Worm (Caenorhabditis elegans): Measurements from ENCODE around the gene nhr-6.

The nhr-6 gene

DNA sequence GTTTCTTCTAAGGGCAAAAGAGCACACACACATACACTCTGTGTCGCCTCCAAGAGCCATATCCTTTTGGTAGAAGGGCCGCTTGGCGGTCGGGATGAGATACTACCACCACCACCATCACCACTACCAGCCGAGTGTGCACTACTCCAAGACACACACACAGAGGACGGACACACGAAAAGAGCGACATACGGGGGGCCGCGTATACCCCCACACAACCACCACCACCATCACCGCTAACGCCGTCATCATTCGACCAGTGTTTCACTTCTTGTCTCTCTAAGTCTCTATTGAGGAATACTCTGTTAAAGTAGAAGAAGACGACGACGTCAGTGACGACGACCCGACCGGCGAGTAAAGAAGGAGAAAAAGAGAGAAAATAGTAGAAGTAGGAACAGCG, 47.3 kb downstream of the nhr-6 start:
- TF ChIP-seq cnd-1 (tag; optimal IDR thresholded peaks at IDR 0.05) (peak; percentile 73), lsy-2 (tag; optimal IDR thresholded peaks at IDR 0.05) (no peak), ztf-11 (tag; optimal IDR thresholded peaks at IDR 0.05) (no peak), lin-32 (GFP tag; optimal IDR thresholded peaks at IDR 0.05) (no peak), elt-1 (tag; optimal IDR thresholded peaks at IDR 0.05; ENCODE audit: borderline replicate concordance, insufficient read depth) (no peak), ceh-39 (tag; optimal IDR thresholded peaks at IDR 0.05) (no peak), unc-120 (tag; optimal IDR thresholded peaks at IDR 0.05; ENCODE audit: poor library complexity, severe bottlenecking) (no peak), mab-5 (tag; optimal IDR thresholded peaks at IDR 0.05) (no peak), pha-4 (tag; optimal IDR thresholded peaks at IDR 0.05) (no peak), unc-39 (tag; optimal IDR thresholded peaks at IDR 0.05) (peak; percentile 29), ceh-43 (GFP tag; optimal IDR thresholded peaks at IDR 0.05) (no peak), nhr-12 (tag; optimal IDR thresholded peaks at IDR 0.05) (no peak), nhr-2 (tag; optimal IDR thresholded peaks at IDR 0.05) (peak; percentile 23), M03D4.4 (tag; optimal IDR thresholded peaks at IDR 0.05) (no peak), sem-2 (GFP tag; optimal IDR thresholded peaks at IDR 0.05) (peak; percentile 41), tbx-8 (GFP tag; optimal IDR thresholded peaks at IDR 0.05) (no peak), nhr-28 (tag; optimal IDR thresholded peaks at IDR 0.05) (no peak), snpc-4 (tag; optimal IDR thresholded peaks at IDR 0.05) (no peak), ham-2 (GFP tag; optimal IDR thresholded peaks at IDR 0.05) (peak; percentile 40), drap-1 (GFP tag; optimal IDR thresholded peaks at IDR 0.05) (peak; percentile 50), hlh-1 (tag; optimal IDR thresholded peaks at IDR 0.05) (no peak), ces-1 (GFP tag; optimal IDR thresholded peaks at IDR 0.05) (peak; percentile 32), ceh-83 (GFP tag; optimal IDR thresholded peaks at IDR 0.05) (peak; percentile 63), zip-8 (tag; optimal IDR thresholded peaks at IDR 0.05) (no peak), elt-3 (tag; optimal IDR thresholded peaks at IDR 0.05) (no peak), sptf-1 (tag; optimal IDR thresholded peaks at IDR 0.05) (peak; percentile 40), blmp-1 (tag; optimal IDR thresholded peaks at IDR 0.05) (no peak), mls-2 (tag; optimal IDR thresholded peaks at IDR 0.05) (peak; percentile 45)

DNA sequence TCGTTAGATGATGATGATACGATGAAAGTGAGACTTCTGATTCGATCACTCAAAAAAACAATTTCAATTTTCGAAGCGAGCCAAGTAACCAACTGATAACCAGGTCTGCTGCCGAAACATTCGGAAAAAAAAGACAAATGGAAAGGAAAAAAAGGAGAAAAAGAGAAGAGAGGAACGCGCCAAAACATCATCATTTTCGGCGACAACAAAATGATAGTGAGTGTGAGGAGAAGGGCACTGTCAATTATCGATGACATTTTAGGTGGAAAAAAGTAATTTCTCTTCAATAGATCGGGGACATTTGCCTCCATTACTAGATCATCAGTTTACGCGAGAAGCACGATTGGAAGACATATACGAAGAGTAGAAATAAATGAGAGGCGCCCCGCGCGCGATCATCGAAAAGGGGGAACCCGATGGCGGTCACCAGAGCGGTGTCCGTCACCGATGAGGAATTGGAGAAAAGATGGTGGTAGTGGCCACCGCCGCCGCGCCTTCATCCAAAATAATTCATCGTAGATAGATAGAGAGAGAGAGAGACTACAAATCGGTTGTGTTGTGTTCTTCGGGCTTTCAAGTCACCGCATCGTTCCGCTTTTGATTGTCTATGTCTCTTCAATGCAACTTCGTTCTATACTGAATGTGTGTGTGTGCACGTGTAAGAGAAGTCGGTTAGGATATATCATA, 48.0 kb downstream of the nhr-6 start:
- no peak for TF ChIP-seq ham-2 (GFP tag; optimal IDR thresholded peaks at IDR 0.05)
- TF ChIP-seq ces-1 (GFP tag; optimal IDR thresholded peaks at IDR 0.05), result no peak
- TF ChIP-seq drap-1 (GFP tag; optimal IDR thresholded peaks at IDR 0.05), result no peak
- no peak for TF ChIP-seq bed-3 (GFP tag; optimal IDR thresholded peaks at IDR 0.05)
- no peak for TF ChIP-seq nhr-237 (tag; optimal IDR thresholded peaks at IDR 0.05)
- TF ChIP-seq ztf-11 (tag; optimal IDR thresholded peaks at IDR 0.05), result no peak
- no peak for TF ChIP-seq sem-2 (GFP tag; optimal IDR thresholded peaks at IDR 0.05)
- TF ChIP-seq elt-1 (tag; optimal IDR thresholded peaks at IDR 0.05; ENCODE audit: borderline replicate concordance, insufficient read depth), result no peak
- TF ChIP-seq lsy-2 (tag; optimal IDR thresholded peaks at IDR 0.05), result no peak
- no peak for TF ChIP-seq nhr-12 (tag; optimal IDR thresholded peaks at IDR 0.05)
- TF ChIP-seq ceh-83 (GFP tag; optimal IDR thresholded peaks at IDR 0.05), result no peak
- TF ChIP-seq flh-1 (GFP tag; optimal IDR thresholded peaks at IDR 0.05), result no peak
- no peak for TF ChIP-seq mab-5 (tag; optimal IDR thresholded peaks at IDR 0.05)
- no peak for TF ChIP-seq unc-120 (tag; optimal IDR thresholded peaks at IDR 0.05; ENCODE audit: poor library complexity, severe bottlenecking)
- no peak for TF ChIP-seq nhr-28 (tag; optimal IDR thresholded peaks at IDR 0.05)
- no peak for TF ChIP-seq ceh-39 (tag; optimal IDR thresholded peaks at IDR 0.05)
- TF ChIP-seq mls-2 (tag; optimal IDR thresholded peaks at IDR 0.05), result no peak
- no peak for TF ChIP-seq snpc-4 (tag; optimal IDR thresholded peaks at IDR 0.05)

DNA sequence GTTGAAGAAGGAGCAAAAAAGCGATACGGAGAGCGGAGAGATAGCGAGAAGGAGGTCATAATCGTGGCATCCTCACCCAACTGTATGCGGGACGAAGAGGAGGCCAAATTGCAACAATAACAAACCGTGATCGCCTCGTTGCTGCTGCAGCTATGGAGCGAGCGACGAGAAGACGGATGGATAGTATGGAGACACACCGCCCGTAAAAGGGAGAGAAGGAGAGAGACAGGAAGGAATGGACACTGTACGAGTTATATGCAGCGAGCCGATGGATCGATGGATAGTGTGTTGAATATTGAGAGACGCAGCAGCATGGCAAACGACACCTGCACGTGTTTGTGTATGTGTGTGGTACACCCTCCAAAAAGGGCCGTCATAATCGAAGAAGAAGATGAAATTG, 50.4 kb downstream of the nhr-6 start:
- no peak for TF ChIP-seq mls-2 (tag; optimal IDR thresholded peaks at IDR 0.05)
- TF ChIP-seq unc-120 (tag; optimal IDR thresholded peaks at IDR 0.05; ENCODE audit: poor library complexity, severe bottlenecking), result no peak
- TF ChIP-seq cnd-1 (tag; optimal IDR thresholded peaks at IDR 0.05), result peak; percentile 20
- TF ChIP-seq nhr-12 (tag; optimal IDR thresholded peaks at IDR 0.05), result no peak
- TF ChIP-seq snpc-4 (tag; optimal IDR thresholded peaks at IDR 0.05), result no peak
- peak; percentile 72 for TF ChIP-seq nhr-2 (tag; optimal IDR thresholded peaks at IDR 0.05)
- no peak for TF ChIP-seq sptf-1 (tag; optimal IDR thresholded peaks at IDR 0.05)
- peak; percentile 10 for TF ChIP-seq hlh-1 (tag; optimal IDR thresholded peaks at IDR 0.05)
- TF ChIP-seq pha-4 (tag; optimal IDR thresholded peaks at IDR 0.05), result no peak
- TF ChIP-seq unc-39 (tag; optimal IDR thresholded peaks at IDR 0.05), result no peak
- no peak for TF ChIP-seq bed-3 (GFP tag; optimal IDR thresholded peaks at IDR 0.05)
- TF ChIP-seq sem-2 (GFP tag; optimal IDR thresholded peaks at IDR 0.05), result peak; percentile 4
- no peak for TF ChIP-seq ztf-11 (tag; optimal IDR thresholded peaks at IDR 0.05)
- peak; percentile 55 for TF ChIP-seq lin-32 (GFP tag; optimal IDR thresholded peaks at IDR 0.05)
- TF ChIP-seq ceh-39 (tag; optimal IDR thresholded peaks at IDR 0.05), result no peak
- peak; percentile 89 for TF ChIP-seq ham-2 (GFP tag; optimal IDR thresholded peaks at IDR 0.05)
- no peak for TF ChIP-seq lin-13 (tag; optimal IDR thresholded peaks at IDR 0.05)
- no peak for TF ChIP-seq nhr-28 (tag; optimal IDR thresholded peaks at IDR 0.05)
- TF ChIP-seq ces-1 (GFP tag; optimal IDR thresholded peaks at IDR 0.05), result no peak
- TF ChIP-seq M03D4.4 (tag; optimal IDR thresholded peaks at IDR 0.05), result peak; percentile 1
- TF ChIP-seq drap-1 (GFP tag; optimal IDR thresholded peaks at IDR 0.05), result no peak

All from whole organism, mixed stage, embryonic.